Fruit fly (Drosophila melanogaster) whole organism, embryonic: ENCODE data around the gene Mekk1.

Experiments used
- Blimp-1 ChIP-seq: fragments of 200-800 bp; sonication (Bioruptor generic); optimal IDR thresholded peaks from 3 replicates; lab custom pipeline; 2018; ENCODE audit warnings: missing biosample characterization, missing genetic modification characterization, mild to moderate bottlenecking, moderate library complexity, missing genetic modification reagents
- CG10209 ChIP-seq: fragments of 200-800 bp; sonication (Bioruptor generic); optimal IDR thresholded peaks from 3 replicates; lab custom pipeline; 2017; ENCODE audit warnings: missing biosample characterization, mild to moderate bottlenecking, missing genetic modification characterization, missing genetic modification reagents
- CG10654 ChIP-seq: fragments of 200-800 bp; sonication (Bioruptor generic); optimal IDR thresholded peaks from 2 replicates; lab custom pipeline; 2016; ENCODE audit warnings: missing biosample characterization, missing genetic modification characterization
- CG11093 ChIP-seq: fragments of 200-800 bp; sonication (Bioruptor generic); IDR thresholded peaks from 3 replicates; pipeline ENCODE4 v1.3.6; 2022; ENCODE audit warnings: missing biosample characterization, missing genetic modification characterization
- CG11696 ChIP-seq: fragments of 200-800 bp; sonication (Bioruptor generic); IDR thresholded peaks from 2 replicates; pipeline ENCODE4 v1.3.6; 2022; ENCODE audit warnings: missing biosample characterization, missing genetic modification characterization
- CG13296 ChIP-seq: fragments of 200-800 bp; sonication (Bioruptor generic); optimal IDR thresholded peaks from 3 replicates; lab custom pipeline; 2018; ENCODE audit warnings: missing biosample characterization, mild to moderate bottlenecking, missing genetic modification characterization
- CG13775 ChIP-seq: fragments of 200-800 bp; sonication (Bioruptor generic); optimal IDR thresholded peaks from 3 replicates; lab custom pipeline; 2017; ENCODE audit warnings: missing biosample characterization, mild to moderate bottlenecking, missing genetic modification characterization
- CG15011 ChIP-seq: fragments of 200-800 bp; sonication (Bioruptor generic); optimal IDR thresholded peaks from 3 replicates; lab custom pipeline; 2018; ENCODE audit warnings: missing biosample characterization, mild to moderate bottlenecking, missing genetic modification characterization
- CG1647 ChIP-seq: fragments of 200-800 bp; sonication (Bioruptor generic); optimal IDR thresholded peaks from 3 replicates; lab custom pipeline; 2016; ENCODE audit warnings: missing biosample characterization, missing genetic modification characterization
- CG17612 ChIP-seq: fragments of 200-800 bp; sonication (Bioruptor generic); IDR thresholded peaks from 2 replicates; pipeline ENCODE4 v1.3.6; 2022; ENCODE audit warnings: missing biosample characterization, missing genetic modification characterization
- CG18476 ChIP-seq: fragments of 200-800 bp; sonication (Bioruptor generic); optimal IDR thresholded peaks from 2 replicates; lab custom pipeline; 2016; ENCODE audit warnings: missing biosample characterization, mild to moderate bottlenecking, missing genetic modification characterization
- CG30431 ChIP-seq: fragments of 200-800 bp; sonication (Bioruptor generic); optimal IDR thresholded peaks from 2 replicates; lab custom pipeline; 2017; ENCODE audit warnings: missing biosample characterization, missing genetic modification characterization
- CG31224 ChIP-seq: fragments of 200-800 bp; sonication (Bioruptor generic); IDR thresholded peaks from 2 replicates; pipeline ENCODE4 v1.3.6; 2022; ENCODE audit warnings: missing biosample characterization, missing genetic modification characterization
- CG3163 ChIP-seq: fragments of 200-800 bp; sonication (Bioruptor generic); optimal IDR thresholded peaks from 3 replicates; lab custom pipeline; 2016; ENCODE audit warnings: missing biosample characterization, missing genetic modification characterization
- CG32767 ChIP-seq: fragments of 200-800 bp; sonication (Bioruptor generic); IDR thresholded peaks from 2 replicates; pipeline ENCODE4 v1.3.6; 2022; ENCODE audit warnings: missing biosample characterization, missing genetic modification characterization
- CG3281 ChIP-seq: fragments of 200-800 bp; sonication (Bioruptor generic); optimal IDR thresholded peaks from 3 replicates; lab custom pipeline; 2017; ENCODE audit warnings: missing biosample characterization, mild to moderate bottlenecking, missing genetic modification characterization
- CG34376 ChIP-seq: fragments of 200-800 bp; sonication (Bioruptor generic); optimal IDR thresholded peaks from 2 replicates; lab custom pipeline; 2018; ENCODE audit warnings: missing biosample characterization, mild to moderate bottlenecking, missing genetic modification characterization
- CG3995 ChIP-seq: fragments of 200-800 bp; sonication (Bioruptor generic); optimal IDR thresholded peaks from 3 replicates; lab custom pipeline; 2016; ENCODE audit warnings: missing biosample characterization, missing genetic modification characterization
- CG43689 ChIP-seq: fragments of 200-800 bp; sonication (Bioruptor generic); IDR thresholded peaks from 2 replicates; pipeline ENCODE4 v1.3.6; 2022; ENCODE audit warnings: missing biosample characterization, missing genetic modification characterization
- CG4707 ChIP-seq: fragments of 200-800 bp; sonication (Bioruptor generic); optimal IDR thresholded peaks from 2 replicates; lab custom pipeline; 2018; ENCODE audit warnings: missing biosample characterization, mild to moderate bottlenecking, missing genetic modification characterization, moderate library complexity
- CG6854 ChIP-seq: fragments of 200-800 bp; sonication (Bioruptor generic); optimal IDR thresholded peaks from 3 replicates; lab custom pipeline; 2017; ENCODE audit warnings: missing biosample characterization, mild to moderate bottlenecking, missing genetic modification characterization
- CG8290 ChIP-seq, 3 experiments: fragments of 200-800 bp; sonication (Bioruptor generic); optimal IDR thresholded peaks; 2 replicates each; lab custom pipeline; 2016 to 2019; ENCODE audit warnings: missing biosample characterization in 3 of 3, missing genetic modification characterization in 3 of 3, mild to moderate bottlenecking in 2 of 3, moderate library complexity in 1 of 3
- CG9215 ChIP-seq: fragments of 200-800 bp; sonication (Bioruptor generic); IDR thresholded peaks from 2 replicates; pipeline ENCODE4 v1.3.6; 2022; ENCODE audit warnings: missing biosample characterization, missing genetic modification characterization
- CG9727 ChIP-seq: fragments of 200-800 bp; sonication (Bioruptor generic); optimal IDR thresholded peaks from 3 replicates; lab custom pipeline; 2017; ENCODE audit warnings: missing biosample characterization, mild to moderate bottlenecking, missing genetic modification characterization
- CG9797 ChIP-seq: fragments of 200-800 bp; sonication (Bioruptor generic); optimal IDR thresholded peaks from 3 replicates; lab custom pipeline; 2018; ENCODE audit warnings: missing biosample characterization, mild to moderate bottlenecking, missing genetic modification characterization
- CHES-1-like ChIP-seq: fragments of 200-800 bp; sonication (Bioruptor generic); optimal IDR thresholded peaks from 2 replicates; lab custom pipeline; 2016; ENCODE audit warnings: missing biosample characterization, missing genetic modification characterization
- CTCF ChIP-seq: fragments of 200-800 bp; sonication (Bioruptor generic); optimal IDR thresholded peaks from 2 replicates; lab custom pipeline; 2017; ENCODE audit warnings: missing biosample characterization, mild to moderate bottlenecking, missing genetic modification characterization, moderate library complexity
- Dfd ChIP-seq, 2 experiments: fragments of >200 bp; optimal IDR thresholded peaks; 2 replicates each; lab custom pipeline; 2017; ENCODE audit warnings: missing biosample characterization in 2 of 2, missing genetic modification characterization in 2 of 2
- E2f1 ChIP-seq: fragments of 200-800 bp; sonication (Bioruptor generic); IDR thresholded peaks from 2 replicates; pipeline ENCODE4 v1.3.6; 2022; ENCODE audit warnings: missing biosample characterization, missing genetic modification characterization
- E2f2 ChIP-seq: fragments of 200-800 bp; sonication (Bioruptor generic); IDR thresholded peaks from 2 replicates; pipeline ENCODE4 v1.3.6; 2022; ENCODE audit warnings: missing biosample characterization, missing genetic modification characterization
- Gug ChIP-seq: fragments of 200-800 bp; sonication (Bioruptor generic); IDR thresholded peaks from 4 replicates; pipeline ENCODE4 v1.3.6; 2022; ENCODE audit warnings: missing biosample characterization, missing genetic modification characterization
- HHEX ChIP-seq: fragments of 200-800 bp; sonication (Bioruptor generic); optimal IDR thresholded peaks from 3 replicates; lab custom pipeline; 2017; ENCODE audit warnings: missing biosample characterization, mild to moderate bottlenecking, missing genetic modification characterization, missing genetic modification reagents
- Hr78 ChIP-seq, 2 experiments: fragments of 200-800 bp in 1 of 2; fragments of >200 bp in 1 of 2; sonication (Bioruptor generic) in 1 of 2; optimal IDR thresholded peaks; 2 replicates each; lab custom pipeline; 2017 to 2019; ENCODE audit warnings: missing biosample characterization in 2 of 2, missing genetic modification characterization in 2 of 2, mild to moderate bottlenecking in 1 of 2, moderate library complexity in 1 of 2
- Med ChIP-seq: fragments of 200-800 bp; sonication (Bioruptor generic); peaks from one replicate; lab custom pipeline; 2016; ENCODE audit warnings: missing biosample characterization, missing genetic modification characterization, mild to moderate bottlenecking, inconsistent platforms, moderate library complexity
- Myb ChIP-seq: fragments of 200-800 bp; sonication (Bioruptor generic); optimal IDR thresholded peaks from 2 replicates; lab custom pipeline; 2016; ENCODE audit warnings: missing biosample characterization, missing genetic modification characterization
- Oaz ChIP-seq: fragments of 200-800 bp; sonication (Bioruptor generic); IDR thresholded peaks from 2 replicates; pipeline ENCODE4 v1.3.6; 2022; ENCODE audit warnings: missing biosample characterization, missing genetic modification characterization
- Oli ChIP-seq: fragments of 200-800 bp; sonication (Bioruptor generic); optimal IDR thresholded peaks from 2 replicates; lab custom pipeline; 2018; ENCODE audit warnings: missing biosample characterization, mild to moderate bottlenecking, missing genetic modification characterization, moderate library complexity
- al ChIP-seq: fragments of 200-800 bp; sonication (Bioruptor generic); IDR thresholded peaks from 2 replicates; pipeline ENCODE4 v1.3.6; 2022; ENCODE audit warnings: missing biosample characterization, missing genetic modification characterization
- br ChIP-seq: fragments of >200 bp; optimal IDR thresholded peaks from 2 replicates; lab custom pipeline; 2017
- ci ChIP-seq: fragments of 200-800 bp; sonication (Bioruptor generic); IDR thresholded peaks from 3 replicates; pipeline ENCODE4 v1.3.6; 2022; ENCODE audit warnings: missing biosample characterization, missing genetic modification characterization
- exex ChIP-seq: fragments of 200-800 bp; sonication (Bioruptor generic); optimal IDR thresholded peaks from 4 replicates; lab custom pipeline; 2018; ENCODE audit warnings: missing biosample characterization, mild to moderate bottlenecking, missing genetic modification characterization, moderate library complexity
- kah ChIP-seq: fragments of 200-800 bp; sonication (Bioruptor generic); optimal IDR thresholded peaks from 2 replicates; lab custom pipeline; 2018; ENCODE audit warnings: missing biosample characterization, mild to moderate bottlenecking, missing genetic modification characterization
- kni ChIP-seq: fragments of 200-800 bp; sonication (Bioruptor generic); optimal IDR thresholded peaks from 3 replicates; lab custom pipeline; 2017; ENCODE audit warnings: mild to moderate bottlenecking, missing biosample characterization, missing genetic modification reagents, missing genetic modification characterization
- maf-S ChIP-seq: fragments of 200-800 bp; sonication (Bioruptor generic); optimal IDR thresholded peaks from 2 replicates; lab custom pipeline; 2016; ENCODE audit warnings: missing biosample characterization, missing genetic modification characterization
- mirr ChIP-seq: fragments of 200-800 bp; sonication (Bioruptor generic); optimal IDR thresholded peaks from 3 replicates; lab custom pipeline; 2018; ENCODE audit warnings: missing biosample characterization, mild to moderate bottlenecking, missing genetic modification characterization
- pfk ChIP-seq: fragments of 200-800 bp; sonication (Bioruptor generic); optimal IDR thresholded peaks from 2 replicates; lab custom pipeline; 2018; ENCODE audit warnings: missing biosample characterization, mild to moderate bottlenecking, missing genetic modification characterization, moderate library complexity
- schlank ChIP-seq: fragments of 200-800 bp; sonication (Bioruptor generic); optimal IDR thresholded peaks from 2 replicates; lab custom pipeline; 2018; ENCODE audit warnings: missing biosample characterization, mild to moderate bottlenecking, missing genetic modification characterization
- tgo ChIP-seq: fragments of 200-800 bp; sonication (Bioruptor generic); IDR thresholded peaks from 3 replicates; pipeline ENCODE4 v1.3.6; 2022; ENCODE audit warnings: missing biosample characterization, missing genetic modification characterization
- tin ChIP-seq: fragments of 200-800 bp; sonication (Bioruptor generic); optimal IDR thresholded peaks from 3 replicates; lab custom pipeline; 2016; ENCODE audit warnings: missing biosample characterization, missing genetic modification characterization
- wek ChIP-seq: fragments of 200-800 bp; sonication (Bioruptor generic); optimal IDR thresholded peaks from 3 replicates; lab custom pipeline; 2018; ENCODE audit warnings: missing biosample characterization, mild to moderate bottlenecking, missing genetic modification characterization, moderate library complexity
- zfh1 ChIP-seq: fragments of 200-800 bp; sonication (Bioruptor generic); IDR thresholded peaks from 3 replicates; pipeline ENCODE4 v1.3.6; 2022; ENCODE audit warnings: missing biosample characterization, missing genetic modification characterization

The Mekk1 gene

DNA sequence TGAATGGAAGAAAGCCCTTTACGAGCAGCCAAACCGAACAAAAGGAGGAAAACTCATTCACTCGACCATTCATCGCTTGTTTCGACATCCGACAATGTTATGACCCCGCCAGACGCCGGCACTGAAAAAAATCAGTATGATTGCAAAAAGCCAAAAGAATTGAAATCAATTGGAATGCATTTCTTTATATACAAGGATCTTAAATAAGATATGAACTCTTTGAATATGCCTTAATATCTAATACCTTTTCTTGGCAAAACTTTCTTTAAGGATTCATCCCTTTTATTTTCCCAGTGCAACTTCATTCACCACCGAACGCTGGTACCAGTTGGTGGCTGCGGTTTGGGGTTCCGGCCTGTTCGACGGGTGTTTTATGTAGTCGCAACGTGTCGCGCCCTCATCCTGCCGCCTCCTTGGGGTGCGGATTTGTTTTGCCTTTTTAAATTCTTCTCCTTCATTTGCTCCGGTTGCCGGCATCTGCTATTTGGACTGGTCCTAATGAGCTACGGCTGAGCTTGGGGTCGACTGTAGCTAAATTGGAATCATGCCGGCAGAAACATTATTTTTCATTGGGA lies 23.5 kb downstream of the Mekk1 start (continued):
- TF ChIP-seq Hr78 (GFP tag; optimal IDR thresholded peaks at IDR 0.05; lab: Kevin White, UChicago) (no peak), schlank (peak; percentile 75), HHEX (GFP tag; lab: Kevin White, UChicago) (peak; percentile 83), CG10209 (GFP tag; lab: Kevin White, UChicago) (peak; percentile 86), maf-S (peak; percentile 76), pfk (GFP tag; lab: Kevin White, UChicago) (no peak), CG9727 (peak; percentile 82), CG17612 (GFP tag; lab: Robert Waterston, UW) (no peak), CG43689 (GFP tag; lab: Robert Waterston, UW) (peak; percentile 55), CG8290 (GFP tag; optimal IDR thresholded peaks at IDR 0.05; lab: Kevin White, UChicago) (no peak), CG8290 (tag; optimal IDR thresholded peaks at IDR 0.05; lab: Kevin White, UChicago) (peak in 1 of 2 experiments; percentile 86), CG15011 (GFP tag; lab: Kevin White, UChicago) (peak; percentile 73), CG11093 (GFP tag; lab: Robert Waterston, UW) (peak; percentile 52; the same call in 1 of the 3 replicates), Blimp-1 (GFP tag; lab: Kevin White, UChicago) (peak; percentile 84), CG32767 (GFP tag; lab: Robert Waterston, UW) (peak; percentile 72; the same call in 1 of the 2 replicates), Gug (GFP tag; lab: Robert Waterston, UW) (peak; percentile 72; the same call in 3 of the 4 replicates), exex (tag; lab: Kevin White, UChicago) (peak; percentile 66), wek (peak; percentile 77), CG18476 (peak; percentile 84), tin (peak; percentile 78), E2f2 (peak; percentile 63), mirr (GFP tag; lab: Kevin White, UChicago) (peak; percentile 82), br (lab: Kevin White, UChicago) (no peak), CG34376 (GFP tag; lab: Kevin White, UChicago) (peak; percentile 87), Myb (GFP tag; lab: Kevin White, UChicago) (peak; percentile 59), Oli (tag; lab: Kevin White, UChicago) (peak; percentile 82), CHES-1-like (GFP tag; lab: Kevin White, UChicago) (peak; percentile 82), CTCF (peak; percentile 32), CG1647 (GFP tag; lab: Kevin White, UChicago) (peak; percentile 76), CG30431 (peak; percentile 55), E2f1 (GFP tag; lab: Robert Waterston, UW) (peak; percentile 72), CG13296 (GFP tag; lab: Kevin White, UChicago) (peak; percentile 90), Med (peak; percentile 97), Oaz (GFP tag; lab: Robert Waterston, UW) (peak; percentile 85), CG11696 (GFP tag; lab: Robert Waterston, UW) (peak; percentile 59), CG4707 (peak; percentile 34), Dfd (GFP tag; optimal IDR thresholded peaks at IDR 0.05; lab: Kevin White, UChicago) (no peak), CG3281 (GFP tag; lab: Kevin White, UChicago) (peak; percentile 90), al (GFP tag; lab: Robert Waterston, UW) (peak; percentile 65; the same call in 1 of the 2 replicates), CG6854 (GFP tag; lab: Kevin White, UChicago) (peak; percentile 86), kah (peak; percentile 62), CG9215 (GFP tag; lab: Robert Waterston, UW) (peak; percentile 63), CG9797 (GFP tag; lab: Kevin White, UChicago) (no peak), kni (GFP tag; lab: Kevin White, UChicago) (peak; percentile 61), ci (peak; percentile 92), CG3163 (GFP tag; lab: Kevin White, UChicago) (peak; percentile 63), CG10654 (GFP tag; lab: Kevin White, UChicago) (peak; percentile 70), CG3995 (GFP tag; lab: Kevin White, UChicago) (peak; percentile 9), CG31224 (GFP tag; lab: Robert Waterston, UW) (peak; percentile 66), tgo (GFP tag; lab: Robert Waterston, UW) (peak; percentile 86), CG13775 (peak; percentile 71), zfh1 (GFP tag; lab: Robert Waterston, UW) (peak; percentile 89)
